Worm (Caenorhabditis elegans) whole organism, L2 larva: ENCODE results near the gene K10F12.7.

Experiments used
- C34F6.9 ChIP-seq: fragments of 150-350 bp; optimal IDR thresholded peaks from 2 replicates; lab custom pipeline; 2014; ENCODE audit warnings: missing biosample characterization, missing genetic modification characterization
- R02D3.7 ChIP-seq: fragments of 150-350 bp; optimal IDR thresholded peaks from 2 replicates; lab custom pipeline; 2014; ENCODE audit warnings: missing biosample characterization, missing genetic modification characterization
- ama-1 ChIP-seq: fragments of 150-350 bp; optimal IDR thresholded peaks from 2 replicates; lab custom pipeline; 2018; ENCODE audit warnings: inconsistent platforms
- egl-27 ChIP-seq: sonication (generic microtip); optimal IDR thresholded peaks from 3 replicates; lab custom pipeline; 2017; ENCODE audit warnings: missing biosample characterization, missing genetic modification reagents, missing genetic modification characterization
- lin-39 ChIP-seq: fragments of 150-350 bp; optimal IDR thresholded peaks from 2 replicates; lab custom pipeline; 2014; ENCODE audit warnings: missing biosample characterization, missing genetic modification reagents, missing genetic modification characterization
- lsy-2 ChIP-seq, 2 experiments: fragments of 150-350 bp in 1 of 2; sonication (generic microtip) in 1 of 2; optimal IDR thresholded peaks; 2 replicates each; lab custom pipeline; 2014 to 2017; ENCODE audit warnings: missing biosample characterization in 2 of 2, missing genetic modification characterization in 2 of 2
- nhr-11 ChIP-seq: fragments of 150-350 bp; optimal IDR thresholded peaks from 2 replicates; lab custom pipeline; 2014; ENCODE audit warnings: missing biosample characterization, missing genetic modification characterization
- nhr-12 ChIP-seq: fragments of 150-350 bp; optimal IDR thresholded peaks from 2 replicates; lab custom pipeline; 2014; ENCODE audit warnings: missing biosample characterization, missing genetic modification characterization
- nhr-237 ChIP-seq: fragments of 150-350 bp; optimal IDR thresholded peaks from 2 replicates; lab custom pipeline; 2014; ENCODE audit warnings: missing biosample characterization, missing genetic modification characterization
- nhr-77 ChIP-seq: fragments of 150-350 bp; optimal IDR thresholded peaks from 2 replicates; lab custom pipeline; 2014; ENCODE audit warnings: missing biosample characterization, missing genetic modification characterization
- snpc-4 ChIP-seq: fragments of 150-350 bp; optimal IDR thresholded peaks from 2 replicates; lab custom pipeline; 2014; ENCODE audit warnings: missing biosample characterization, missing genetic modification characterization
- unc-62 ChIP-seq: fragments of 150-350 bp; optimal IDR thresholded peaks from 2 replicates; lab custom pipeline; 2014; ENCODE audit warnings: missing biosample characterization, missing genetic modification reagents, missing genetic modification characterization
- ztf-11 ChIP-seq: sonication (generic microtip); optimal IDR thresholded peaks from 2 replicates; lab custom pipeline; 2017; ENCODE audit warnings: missing biosample characterization, missing genetic modification characterization

- TF ChIP-seq ama-1 (lab: Kevin White, UChicago), result no peak
- TF ChIP-seq ztf-11 (tag; lab: Kevin White, UChicago), result no peak
- TF ChIP-seq snpc-4 (tag; lab: Kevin White, UChicago), result no peak
- no peak for TF ChIP-seq R02D3.7 (tag; lab: Kevin White, UChicago)
- TF ChIP-seq lsy-2 (tag; optimal IDR thresholded peaks at IDR 0.05; lab: Kevin White, UChicago), result no peak
- TF ChIP-seq C34F6.9, result no peak
- no peak for TF ChIP-seq lin-39 (tag; lab: Kevin White, UChicago)
- no peak for TF ChIP-seq egl-27
- TF ChIP-seq nhr-237, result no peak
- no peak for TF ChIP-seq nhr-11 (tag; lab: Kevin White, UChicago)
- no peak for TF ChIP-seq unc-62 (GFP tag; lab: Kevin White, UChicago)
- TF ChIP-seq nhr-12, result no peak
- TF ChIP-seq nhr-77 (tag; lab: Kevin White, UChicago), result no peak
Measured at ce11 chrIII:418649-419048, 36.3 kb upstream of the K10F12.7 start, which contains the start of gene stim-1.
